Fruit fly (Drosophila melanogaster) whole organism, embryonic: ENCODE results near the gene CG11000.
A peak's percentile ranks its signal among the peaks of the same experiment; 100 is the strongest.

Experiments
- Bgb ChIP-seq: fragments of 200-800 bp; sonication (Bioruptor generic); IDR thresholded peaks from 2 replicates; pipeline ENCODE4 v1.3.6; 2022; ENCODE audit warnings: missing biosample characterization, missing genetic modification characterization; ENCODE audit not compliant: partially characterized antibody
- CG10565 ChIP-seq: fragments of 200-800 bp; sonication (Bioruptor generic); optimal IDR thresholded peaks from 3 replicates; lab custom pipeline; 2016; ENCODE audit warnings: missing biosample characterization, mild to moderate bottlenecking, missing genetic modification characterization
- CG11398 ChIP-seq: fragments of 200-800 bp; sonication (Bioruptor generic); optimal IDR thresholded peaks from 2 replicates; lab custom pipeline; 2016; ENCODE audit warnings: missing biosample characterization, missing genetic modification characterization
- CG12104 ChIP-seq: fragments of 200-800 bp; sonication (Bioruptor generic); optimal IDR thresholded peaks from 3 replicates; lab custom pipeline; 2016; ENCODE audit warnings: missing biosample characterization, missing genetic modification characterization
- CG1233 ChIP-seq: fragments of 200-800 bp; sonication (Bioruptor generic); optimal IDR thresholded peaks from 4 replicates; lab custom pipeline; 2018; ENCODE audit warnings: missing biosample characterization, mild to moderate bottlenecking, missing genetic modification characterization
- CG12744 ChIP-seq: fragments of 200-800 bp; sonication (Bioruptor generic); optimal IDR thresholded peaks from 2 replicates; lab custom pipeline; 2016; ENCODE audit warnings: missing biosample characterization, missing genetic modification characterization
- CG14050 ChIP-seq: fragments of 200-800 bp; sonication (Bioruptor generic); IDR thresholded peaks from 3 replicates; pipeline ENCODE4 v1.3.6; 2022; ENCODE audit warnings: missing biosample characterization, missing genetic modification characterization
- CG14710 ChIP-seq: fragments of 200-800 bp; sonication (Bioruptor generic); optimal IDR thresholded peaks from 3 replicates; lab custom pipeline; 2019; ENCODE audit warnings: missing biosample characterization, mild to moderate bottlenecking, missing genetic modification characterization, moderate library complexity
- CG16815 ChIP-seq: fragments of 200-800 bp; sonication (Bioruptor generic); optimal IDR thresholded peaks from 3 replicates; lab custom pipeline; 2017; ENCODE audit warnings: missing biosample characterization, mild to moderate bottlenecking, missing genetic modification characterization
- CG17829 ChIP-seq: fragments of 200-800 bp; optimal IDR thresholded peaks from 2 replicates; lab custom pipeline; 2019; ENCODE audit warnings: missing biosample characterization, mild to moderate bottlenecking, missing genetic modification characterization, moderate library complexity
- CG18262 ChIP-seq: fragments of 200-800 bp; optimal IDR thresholded peaks from 3 replicates; lab custom pipeline; 2019; ENCODE audit warnings: missing biosample characterization, mild to moderate bottlenecking, missing genetic modification characterization, moderate library complexity
- CG3163 ChIP-seq: fragments of 200-800 bp; sonication (Bioruptor generic); optimal IDR thresholded peaks from 3 replicates; lab custom pipeline; 2016; ENCODE audit warnings: missing biosample characterization, missing genetic modification characterization
- CG3838 ChIP-seq: fragments of 200-800 bp; sonication (Bioruptor generic); optimal IDR thresholded peaks from 3 replicates; lab custom pipeline; 2016; ENCODE audit warnings: missing biosample characterization, missing genetic modification characterization
- CG4424 ChIP-seq: fragments of 200-800 bp; sonication (Bioruptor generic); optimal IDR thresholded peaks from 3 replicates; lab custom pipeline; 2016; ENCODE audit warnings: missing biosample characterization, missing genetic modification characterization
- CG6254 ChIP-seq: fragments of 200-800 bp; sonication (Bioruptor generic); optimal IDR thresholded peaks from 3 replicates; lab custom pipeline; 2017; ENCODE audit warnings: mild to moderate bottlenecking, missing biosample characterization, missing genetic modification reagents, missing genetic modification characterization
- CG7786 ChIP-seq: fragments of 200-800 bp; sonication (Bioruptor generic); optimal IDR thresholded peaks from 2 replicates; lab custom pipeline; 2016; ENCODE audit warnings: missing biosample characterization, missing genetic modification characterization
- CG7839 ChIP-seq: fragments of 200-800 bp; sonication (Bioruptor generic); optimal IDR thresholded peaks from 3 replicates; lab custom pipeline; 2018; ENCODE audit warnings: missing biosample characterization, mild to moderate bottlenecking, missing genetic modification characterization, moderate library complexity
- CG8089 ChIP-seq: fragments of 200-800 bp; sonication (Bioruptor generic); optimal IDR thresholded peaks from 3 replicates; lab custom pipeline; 2016; ENCODE audit warnings: missing biosample characterization, missing genetic modification characterization
- CG9437 ChIP-seq: fragments of 200-800 bp; sonication (Bioruptor generic); optimal IDR thresholded peaks from 2 replicates; lab custom pipeline; 2018; ENCODE audit warnings: missing biosample characterization, mild to moderate bottlenecking, missing genetic modification characterization
- CG9817 ChIP-seq: fragments of 200-800 bp; sonication (Bioruptor generic); optimal IDR thresholded peaks from 2 replicates; lab custom pipeline; 2018; ENCODE audit warnings: missing biosample characterization, mild to moderate bottlenecking, missing genetic modification characterization, moderate library complexity
- CTCF ChIP-seq: fragments of 200-800 bp; sonication (Bioruptor generic); optimal IDR thresholded peaks from 2 replicates; lab custom pipeline; 2017; ENCODE audit warnings: missing biosample characterization, mild to moderate bottlenecking, missing genetic modification characterization, moderate library complexity
- CoRest ChIP-seq: fragments of 200-800 bp; sonication (Bioruptor generic); optimal IDR thresholded peaks from 3 replicates; lab custom pipeline; 2018; ENCODE audit warnings: missing biosample characterization, mild to moderate bottlenecking, missing genetic modification characterization, moderate library complexity
- CrebB ChIP-seq: fragments of 200-800 bp; sonication (Bioruptor generic); optimal IDR thresholded peaks from 3 replicates; lab custom pipeline; 2018; ENCODE audit warnings: missing biosample characterization, mild to moderate bottlenecking, missing genetic modification characterization
- Dip2 ChIP-seq: fragments of 200-800 bp; sonication (Bioruptor generic); IDR thresholded peaks from 2 replicates; pipeline ENCODE4 v1.3.6; 2022; ENCODE audit warnings: missing biosample characterization, missing genetic modification characterization
- Dll ChIP-seq: fragments of 200-800 bp; sonication (Bioruptor generic); IDR thresholded peaks from 4 replicates; pipeline ENCODE4 v1.3.6; 2022; ENCODE audit warnings: missing biosample characterization, missing genetic modification characterization; ENCODE audit not compliant: partially characterized antibody
- Lim3 ChIP-seq: fragments of 200-800 bp; sonication (Bioruptor generic); IDR thresholded peaks from 2 replicates; pipeline ENCODE4 v1.3.6; 2022; ENCODE audit warnings: missing biosample characterization, missing genetic modification characterization
- Mrtf ChIP-seq: fragments of 200-800 bp; sonication (Bioruptor generic); IDR thresholded peaks from 3 replicates; pipeline ENCODE4 v1.3.6; 2022; ENCODE audit warnings: missing biosample characterization, missing genetic modification characterization
- NC2α ChIP-seq: fragments of 200-800 bp; sonication (Bioruptor generic); optimal IDR thresholded peaks from 2 replicates; lab custom pipeline; 2016; ENCODE audit warnings: missing biosample characterization, missing genetic modification characterization
- NFAT ChIP-seq: fragments of 200-800 bp; sonication (Bioruptor generic); IDR thresholded peaks from 2 replicates; pipeline ENCODE4 v1.3.6; 2022; ENCODE audit warnings: missing biosample characterization, missing genetic modification characterization
- PHDP ChIP-seq: fragments of 200-800 bp; sonication (Bioruptor generic); optimal IDR thresholded peaks from 3 replicates; lab custom pipeline; 2018; ENCODE audit warnings: missing biosample characterization, mild to moderate bottlenecking, missing genetic modification characterization, moderate library complexity
- Poxn ChIP-seq: fragments of 200-800 bp; sonication (Bioruptor generic); IDR thresholded peaks from 2 replicates; pipeline ENCODE4 v1.3.6; 2022; ENCODE audit warnings: missing biosample characterization, missing genetic modification characterization
- Tbp ChIP-seq: fragments of >200 bp; optimal IDR thresholded peaks from 2 replicates; lab custom pipeline; 2018; ENCODE audit warnings: missing biosample characterization, missing genetic modification characterization
- YL-1 ChIP-seq: fragments of 200-800 bp; sonication (Bioruptor generic); optimal IDR thresholded peaks from 3 replicates; lab custom pipeline; 2017; ENCODE audit warnings: missing biosample characterization, mild to moderate bottlenecking, missing genetic modification characterization
- abd-A ChIP-seq: fragments of 200-800 bp; sonication (Bioruptor generic); optimal IDR thresholded peaks from 3 replicates; lab custom pipeline; 2019; ENCODE audit warnings: missing biosample characterization, mild to moderate bottlenecking, missing genetic modification characterization, moderate library complexity
- br ChIP-seq: fragments of >200 bp; optimal IDR thresholded peaks from 2 replicates; lab custom pipeline; 2017
- bsh ChIP-seq, 2 experiments: fragments of 200-800 bp; sonication (Bioruptor generic); optimal IDR thresholded peaks; 2 replicates each; lab custom pipeline; 2017 to 2018; ENCODE audit warnings: mild to moderate bottlenecking in 2 of 2, missing biosample characterization in 2 of 2, missing genetic modification characterization in 2 of 2, moderate library complexity in 1 of 2
- cas ChIP-seq: fragments of 200-800 bp; sonication (Bioruptor generic); IDR thresholded peaks from 2 replicates; pipeline ENCODE4 v1.3.6; 2022; ENCODE audit warnings: missing biosample characterization, missing genetic modification characterization
- cg ChIP-seq: fragments of 200-800 bp; sonication (Bioruptor generic); optimal IDR thresholded peaks from 3 replicates; lab custom pipeline; 2019; ENCODE audit warnings: missing biosample characterization, mild to moderate bottlenecking, missing genetic modification characterization, moderate library complexity
- crp ChIP-seq, 2 experiments: fragments of 200-800 bp; sonication (Bioruptor generic); optimal IDR thresholded peaks; 2 replicates in 1 of 2; 3 replicates in 1 of 2; lab custom pipeline; 2017; ENCODE audit warnings: missing biosample characterization in 2 of 2, missing genetic modification characterization in 2 of 2, mild to moderate bottlenecking in 1 of 2, moderate library complexity in 1 of 2
- dimm ChIP-seq: fragments of 200-800 bp; sonication (Bioruptor generic); IDR thresholded peaks from 2 replicates; pipeline ENCODE4 v1.3.6; 2022; ENCODE audit warnings: missing biosample characterization, missing genetic modification characterization
- disco-r ChIP-seq: fragments of 200-800 bp; sonication (Bioruptor generic); optimal IDR thresholded peaks from 2 replicates; lab custom pipeline; 2016; ENCODE audit warnings: missing biosample characterization, missing genetic modification characterization
- ftz-f1 ChIP-seq: fragments of 200-800 bp; sonication (Bioruptor generic); optimal IDR thresholded peaks from 2 replicates; lab custom pipeline; 2016; ENCODE audit warnings: missing biosample characterization, missing genetic modification characterization
- lab ChIP-seq: fragments of 200-800 bp; sonication (Bioruptor generic); optimal IDR thresholded peaks from 3 replicates; lab custom pipeline; 2017; ENCODE audit warnings: missing biosample characterization, missing genetic modification characterization, mild to moderate bottlenecking, moderate library complexity, missing genetic modification reagents
- mam ChIP-seq: fragments of 200-800 bp; sonication (Bioruptor generic); optimal IDR thresholded peaks from 3 replicates; lab custom pipeline; 2016; ENCODE audit warnings: missing biosample characterization, missing genetic modification characterization
- nerfin-1 ChIP-seq: fragments of 200-800 bp; sonication (Bioruptor generic); optimal IDR thresholded peaks from 3 replicates; lab custom pipeline; 2019; ENCODE audit warnings: missing biosample characterization, mild to moderate bottlenecking, missing genetic modification characterization, moderate library complexity
- nerfin-2 ChIP-seq: fragments of 200-800 bp; sonication (Bioruptor generic); IDR thresholded peaks from 2 replicates; pipeline ENCODE4 v1.3.6; 2022; ENCODE audit warnings: missing biosample characterization, missing genetic modification characterization; ENCODE audit not compliant: partially characterized antibody
- psq ChIP-seq: fragments of 200-800 bp; sonication (Bioruptor generic); optimal IDR thresholded peaks from 2 replicates; lab custom pipeline; 2017; ENCODE audit warnings: missing biosample characterization, missing genetic modification characterization
- pum ChIP-seq: fragments of 200-800 bp; sonication (Bioruptor generic); optimal IDR thresholded peaks from 2 replicates; lab custom pipeline; 2016; ENCODE audit warnings: missing biosample characterization, missing genetic modification characterization
- pzg ChIP-seq: fragments of 200-800 bp; sonication (Bioruptor generic); optimal IDR thresholded peaks from 3 replicates; lab custom pipeline; 2018; ENCODE audit warnings: missing biosample characterization, mild to moderate bottlenecking, missing genetic modification characterization, moderate library complexity
- ro ChIP-seq: fragments of 200-800 bp; sonication (Bioruptor generic); IDR thresholded peaks from 2 replicates; pipeline ENCODE4 v1.3.6; 2022; ENCODE audit warnings: missing biosample characterization, missing genetic modification characterization
- sug ChIP-seq: fragments of 200-800 bp; optimal IDR thresholded peaks from 2 replicates; lab custom pipeline; 2019; ENCODE audit warnings: missing biosample characterization, mild to moderate bottlenecking, missing genetic modification characterization, moderate library complexity

The CG11000 gene

DNA sequence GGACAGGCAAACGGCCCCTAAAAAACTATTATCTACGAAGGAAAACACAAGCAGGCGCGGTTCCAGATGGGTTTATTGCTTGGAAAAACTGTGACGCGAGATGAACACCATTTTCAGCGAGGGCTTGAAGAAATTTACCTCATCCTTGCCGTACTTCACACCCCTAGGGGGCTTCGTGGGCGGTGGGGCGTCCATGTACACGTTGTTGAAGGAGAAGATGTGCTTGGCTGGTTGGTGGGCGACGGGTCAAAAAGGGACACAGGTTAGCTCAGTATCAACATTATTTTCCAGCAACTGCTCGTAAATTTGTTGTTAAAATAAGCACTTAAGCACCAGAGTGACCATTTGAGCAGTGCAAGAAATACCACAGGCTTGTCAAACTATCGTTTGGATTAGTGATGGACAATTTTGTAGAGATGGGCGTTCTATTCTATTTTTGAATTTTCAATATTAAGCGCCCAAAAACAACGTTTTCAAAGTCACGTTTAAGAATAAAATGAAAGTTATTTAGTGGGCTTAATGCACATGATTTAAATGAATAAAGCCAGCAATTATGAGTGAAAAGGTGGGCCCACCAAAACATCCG lies 43.4 kb upstream of the CG11000 start, which contains the start of gene Sec8 (continued):
- TF ChIP-seq CG3163 (GFP tag; lab: Kevin White, UChicago) = peak; percentile 30
- 0 out of 3 replicates have a peak, but pooled peaks have one; percentile 6 for TF ChIP-seq Mrtf (GFP tag; lab: Robert Waterston, UW)
- peak; percentile 64 for TF ChIP-seq mam (GFP tag; lab: Kevin White, UChicago)
- peak; percentile 41 for TF ChIP-seq CG7786
- no peak for TF ChIP-seq CG12104 (GFP tag; lab: Kevin White, UChicago)
- TF ChIP-seq crp (GFP tag; optimal IDR thresholded peaks at IDR 0.05; lab: Kevin White, UChicago) = no peak
- TF ChIP-seq CG14710 (tag; lab: Kevin White, UChicago) = peak; percentile 63
- no peak for TF ChIP-seq psq (GFP tag; lab: Kevin White, UChicago)
- no peak; the same call in 1 of the 2 replicates for TF ChIP-seq NFAT
- TF ChIP-seq CG17829 (tag; lab: Kevin White, UChicago) = peak; percentile 22
- no peak for TF ChIP-seq nerfin-1 (tag; lab: Kevin White, UChicago)
- no peak for TF ChIP-seq bsh (GFP tag; optimal IDR thresholded peaks at IDR 0.05; lab: Kevin White, UChicago)
- peak; percentile 4 for TF ChIP-seq CG1233
- no peak for TF ChIP-seq cas
- no peak for TF ChIP-seq lab (GFP tag; lab: Kevin White, UChicago)
- no peak for TF ChIP-seq sug
- TF ChIP-seq disco-r (GFP tag; lab: Kevin White, UChicago) = no peak
- no peak for TF ChIP-seq Tbp
- TF ChIP-seq CG3838 (GFP tag; lab: Kevin White, UChicago) = no peak
- peak; percentile 9 for TF ChIP-seq pum (GFP tag; lab: Kevin White, UChicago)
- TF ChIP-seq CG9817 (tag; lab: Kevin White, UChicago) = peak; percentile 30
- TF ChIP-seq ftz-f1 (GFP tag; lab: Kevin White, UChicago) = no peak
- TF ChIP-seq CG12744 (GFP tag; lab: Kevin White, UChicago) = peak; percentile 27
- TF ChIP-seq CG18262 (tag; lab: Kevin White, UChicago) = no peak
- TF ChIP-seq abd-A = no peak
- peak; percentile 74 for TF ChIP-seq nerfin-2 (GFP tag; lab: Robert Waterston, UW)
- TF ChIP-seq NC2α (GFP tag; lab: Kevin White, UChicago) = no peak
- TF ChIP-seq CG9437 (GFP tag; lab: Kevin White, UChicago) = no peak
- no peak for TF ChIP-seq dimm
- TF ChIP-seq pzg (GFP tag; lab: Kevin White, UChicago) = peak; percentile 91
- no peak for TF ChIP-seq CG11398 (GFP tag; lab: Kevin White, UChicago)
- peak; percentile 26 for TF ChIP-seq CG6254
- no peak for TF ChIP-seq cg
- no peak for TF ChIP-seq br
- no peak for TF ChIP-seq Lim3
- no peak for TF ChIP-seq ro
- no peak for TF ChIP-seq CG14050 (GFP tag; lab: Robert Waterston, UW)
- TF ChIP-seq CG10565 (GFP tag; lab: Kevin White, UChicago) = no peak
- peak; percentile 1 for TF ChIP-seq CG4424 (GFP tag; lab: Kevin White, UChicago)
- TF ChIP-seq CoRest (tag; lab: Kevin White, UChicago) = peak; percentile 60
- TF ChIP-seq CG16815 (GFP tag; lab: Kevin White, UChicago) = no peak
- no peak for TF ChIP-seq CG8089 (GFP tag; lab: Kevin White, UChicago)
- TF ChIP-seq YL-1 (GFP tag; lab: Kevin White, UChicago) = peak; percentile 68
- TF ChIP-seq Poxn (GFP tag; lab: Robert Waterston, UW) = no peak
- no peak for TF ChIP-seq Dip2
- no peak for TF ChIP-seq CG7839 (tag; lab: Kevin White, UChicago)
- no peak for TF ChIP-seq CTCF (GFP tag; lab: Kevin White, UChicago)
- TF ChIP-seq Bgb (GFP tag; lab: Robert Waterston, UW) = peak; percentile 91
- TF ChIP-seq Dll = peak; percentile 83
- TF ChIP-seq PHDP (tag; lab: Kevin White, UChicago) = no peak
- no peak for TF ChIP-seq CrebB (tag; lab: Kevin White, UChicago)
